Fruit fly (Drosophila melanogaster): ENCODE results near the gene DEF8.

Gene DEF8

dm6 chr3L:12127294-12128029 is 4.5 kb upstream of the DEF8 start, which contains the start of the genes Ir68b and CG34241:
Ir68b (minus strand) TSS chr3L:12127394.
CG34241 (plus strand) TSS chr3L:12127979.
- TF ChIP-seq CG17801 (GFP tag; optimal IDR thresholded peaks at IDR 0.05; ENCODE audit: partially characterized antibody): no peak

- no peak for TF ChIP-seq CG17801 (GFP tag; optimal IDR thresholded peaks at IDR 0.05; ENCODE audit: partially characterized antibody)
These were observed 2.8 kb upstream of the DEF8 start, which contains the start of gene Lsp2 for dm6 chr3L:12129111-12129510. Lsp2 (plus strand) TSS chr3L:12129393.

dm6 chr3L:12136630-12137029 is 4.7 kb downstream of the DEF8 start, which contains the start of the genes CG5645 and Atg12:
CG5645 (minus strand) TSS chr3L:12136706.
Atg12 (plus strand) TSS chr3L:12136967.
- peak; percentile 79 for TF ChIP-seq CG17801 (GFP tag; optimal IDR thresholded peaks at IDR 0.05; ENCODE audit: partially characterized antibody)

dm6 chr3L:12138113-12138899 is 6.4 kb downstream of the DEF8 start, which contains the start of the genes ND-SGDH and RhoGAP68F:
ND-SGDH (minus strand) TSS chr3L:12138584.
RhoGAP68F (plus strand) TSS chr3L:12138868.
- peak; percentile 62 for TF ChIP-seq CG17801 (GFP tag; optimal IDR thresholded peaks at IDR 0.05; ENCODE audit: partially characterized antibody)

- peak; percentile 25 for TF ChIP-seq CG17801 (GFP tag; optimal IDR thresholded peaks at IDR 0.05; ENCODE audit: partially characterized antibody)
These were observed 7.3 kb downstream of the DEF8 start for dm6 chr3L:12139232-12139698.

- TF ChIP-seq CG17801 (GFP tag; optimal IDR thresholded peaks at IDR 0.05; ENCODE audit: partially characterized antibody): no peak
These were observed 14.1 kb downstream of the DEF8 start, which contains the start of the genes eIF3l and Nrx-IV for dm6 chr3L:12145709-12146694. eIF3l (minus strand) TSS chr3L:12146097. Nrx-IV (plus strand) TSS chr3L:12146519.

- no peak for TF ChIP-seq CG17801 (GFP tag; optimal IDR thresholded peaks at IDR 0.05; ENCODE audit: partially characterized antibody)
These were observed 15.0 kb downstream of the DEF8 start for dm6 chr3L:12146970-12147369.

dm6 chr3L:12149024-12149423 is 17.1 kb downstream of the DEF8 start, which contains the start of gene CG32099:
CG32099 (plus strand) TSS chr3L:12149273.
- TF ChIP-seq CG17801 (GFP tag; optimal IDR thresholded peaks at IDR 0.05; ENCODE audit: partially characterized antibody): no peak

- TF ChIP-seq CG17801 (GFP tag; optimal IDR thresholded peaks at IDR 0.05; ENCODE audit: partially characterized antibody): no peak
These were observed 30.3 kb downstream of the DEF8 start for dm6 chr3L:12162156-12162682.

- TF ChIP-seq CG17801 (GFP tag; optimal IDR thresholded peaks at IDR 0.05; ENCODE audit: partially characterized antibody): no peak
These were observed 31.1 kb downstream of the DEF8 start for dm6 chr3L:12163082-12163481.

- TF ChIP-seq CG17801 (GFP tag; optimal IDR thresholded peaks at IDR 0.05; ENCODE audit: partially characterized antibody): no peak
These were observed 31.7 kb downstream of the DEF8 start, which contains the start of gene CG9760 for dm6 chr3L:12163693-12164092. CG9760 (minus strand) TSS chr3L:12163735.

dm6 chr3L:12175382-12175781 is 43.4 kb downstream of the DEF8 start, which contains the start of gene Rh7:
Rh7 (minus strand) TSS chr3L:12175482.
- TF ChIP-seq CG17801 (GFP tag; optimal IDR thresholded peaks at IDR 0.05; ENCODE audit: partially characterized antibody): no peak

- no peak for TF ChIP-seq CG17801 (GFP tag; optimal IDR thresholded peaks at IDR 0.05; ENCODE audit: partially characterized antibody)
These were observed 45.4 kb downstream of the DEF8 start, which contains the start of gene CAH2 for dm6 chr3L:12177301-12177700. CAH2 (plus strand) TSS chr3L:12177601.

Measured in ovary, adult (tissue).